Worm (Caenorhabditis elegans): ENCODE results near the gene nhr-183.

nhr-183 gene

ce11 chrV:2228781-2229180 is 35.7 kb downstream of the nhr-183 start, which contains the start of gene nhr-126:
nhr-126 (plus strand) TSS chrV:2229081.
- TF ChIP-seq ztf-11 (tag; optimal IDR thresholded peaks at IDR 0.05) = no peak
- TF ChIP-seq tbx-2 (tag; optimal IDR thresholded peaks at IDR 0.05) = no peak

ce11 chrV:2226903-2227302 is 37.5 kb downstream of the nhr-183 start, which contains the start of gene nhr-18:
nhr-18 (plus strand) TSS chrV:2227203.
- TF ChIP-seq efl-1 (optimal IDR thresholded peaks at IDR 0.05) (no peak), efl-1 (GFP tag; optimal IDR thresholded peaks at IDR 0.05 in 1 of 2) (peak in 1 of 2 experiments; percentile 15), fkh-8 (tag; optimal IDR thresholded peaks at IDR 0.05) (no peak), Y116A8C.19 (tag; optimal IDR thresholded peaks at IDR 0.05; ENCODE audit: borderline replicate concordance) (no peak)

ce11 chrV:2225130-2225529 is 39.3 kb downstream of the nhr-183 start, which contains the start of gene nhr-103:
nhr-103 (plus strand) TSS chrV:2225430.
- no peak for TF ChIP-seq elt-2 (tag; optimal IDR thresholded peaks at IDR 0.05)
- TF ChIP-seq tlp-1 (tag; optimal IDR thresholded peaks at IDR 0.05) = no peak
- no peak for TF ChIP-seq nhr-28 (tag; optimal IDR thresholded peaks at IDR 0.05)
- TF ChIP-seq unc-98 (GFP tag; IDR thresholded peaks at IDR 0.05) = no peak
- TF ChIP-seq unc-86 (tag; optimal IDR thresholded peaks at IDR 0.05) = no peak
- TF ChIP-seq ceh-8 (GFP tag; optimal IDR thresholded peaks at IDR 0.05) = no peak
- no peak for TF ChIP-seq ceh-90 (tag; optimal IDR thresholded peaks at IDR 0.05)
- no peak for TF ChIP-seq nhr-12 (tag; optimal IDR thresholded peaks at IDR 0.05)
- TF ChIP-seq nhr-90 (tag; optimal IDR thresholded peaks at IDR 0.05; ENCODE audit: poor library complexity) = no peak
- no peak for TF ChIP-seq hlh-4 (tag; optimal IDR thresholded peaks at IDR 0.05)
- no peak for TF ChIP-seq xbp-1 (tag; optimal IDR thresholded peaks at IDR 0.05)

- no peak for TF ChIP-seq hlh-17 (GFP tag; optimal IDR thresholded peaks at IDR 0.05; ENCODE audit: borderline replicate concordance)
- no peak for TF ChIP-seq lin-15B (tag; optimal IDR thresholded peaks at IDR 0.05)
- TF ChIP-seq snpc-4 (tag; optimal IDR thresholded peaks at IDR 0.05) = no peak
- TF ChIP-seq lin-14 (GFP tag; optimal IDR thresholded peaks at IDR 0.05) = no peak
- TF ChIP-seq sup-37 (GFP tag; optimal IDR thresholded peaks at IDR 0.05) = no peak
- TF ChIP-seq swsn-7 (tag; optimal IDR thresholded peaks at IDR 0.05) = no peak
- TF ChIP-seq unc-30 (tag; optimal IDR thresholded peaks at IDR 0.05) = no peak
- no peak for TF ChIP-seq nhr-12 (tag; optimal IDR thresholded peaks at IDR 0.05)
- no peak for TF ChIP-seq egl-27 (tag; optimal IDR thresholded peaks at IDR 0.05)
- no peak for TF ChIP-seq ets-5 (GFP tag; IDR thresholded peaks at IDR 0.05)
- TF ChIP-seq nhr-84 (tag; optimal IDR thresholded peaks at IDR 0.05) = no peak
- TF ChIP-seq tlp-1 (tag; optimal IDR thresholded peaks at IDR 0.05) = no peak
- TF ChIP-seq nhr-11 (tag; optimal IDR thresholded peaks at IDR 0.05) = no peak
- TF ChIP-seq pax-3 (tag; optimal IDR thresholded peaks at IDR 0.05) = no peak
Observed at ce11 chrV:2221764-2222163, 42.7 kb downstream of the nhr-183 start, which contains the start of gene nhr-128. nhr-128 (plus strand) TSS chrV:2222064.

- TF ChIP-seq blmp-1 (tag; optimal IDR thresholded peaks at IDR 0.05) = peak; percentile 39
- peak; percentile 72 for TF ChIP-seq nhr-85 (tag)
- no peak for TF ChIP-seq fkh-4 (tag; optimal IDR thresholded peaks at IDR 0.05; ENCODE audit: borderline replicate concordance)
- no peak for TF ChIP-seq lir-3 (tag; optimal IDR thresholded peaks at IDR 0.05; ENCODE audit: poor library complexity)
- TF ChIP-seq ceh-82 (tag; optimal IDR thresholded peaks at IDR 0.05) = peak; percentile 11 to 37 (median 13)
- TF ChIP-seq aly-2 (tag; optimal IDR thresholded peaks at IDR 0.05) = no peak
- no peak for TF ChIP-seq ama-1 (optimal IDR thresholded peaks at IDR 0.05)
- peak in 1 of 2 experiments; percentile 63 for TF ChIP-seq lin-35 (GFP tag; optimal IDR thresholded peaks at IDR 0.05)
- peak; percentile 66 for TF ChIP-seq skn-1 (tag; optimal IDR thresholded peaks at IDR 0.05)
- TF ChIP-seq nhr-19 (GFP tag; conservative IDR thresholded peaks at IDR 0.05) = peak; percentile 14; the same call in 1 of the 2 replicates
- TF ChIP-seq vab-15 (tag; optimal IDR thresholded peaks at IDR 0.05) = no peak
- no peak for TF ChIP-seq mef-2 (tag; optimal IDR thresholded peaks at IDR 0.05)
- peak; percentile 80 for TF ChIP-seq nhr-20 (tag; optimal IDR thresholded peaks at IDR 0.05)
- TF ChIP-seq nhr-71 (tag; optimal IDR thresholded peaks at IDR 0.05) = peak; percentile 62
- TF ChIP-seq mep-1 (tag; optimal IDR thresholded peaks at IDR 0.05) = peak; percentile 60
- no peak for TF ChIP-seq nhr-84 (tag; optimal IDR thresholded peaks at IDR 0.05)
- TF ChIP-seq lin-13 (GFP tag; optimal IDR thresholded peaks at IDR 0.05) = no peak
- peak; percentile 19 for TF ChIP-seq fkh-8 (tag; optimal IDR thresholded peaks at IDR 0.05)
- TF ChIP-seq nhr-77 (tag; optimal IDR thresholded peaks at IDR 0.05) = peak; percentile 15
- no peak for TF ChIP-seq rnt-1 (tag; optimal IDR thresholded peaks at IDR 0.05)
- peak in 1 of 2 experiments; percentile 42 for TF ChIP-seq lsy-2 (tag; optimal IDR thresholded peaks at IDR 0.05)
Observed at ce11 chrV:2218803-2219202, 45.6 kb downstream of the nhr-183 start, which contains the start of gene nhr-56. nhr-56 (plus strand) TSS chrV:2219004.

Data from whole organism, L1 larva.